Worm (Caenorhabditis elegans): ENCODE measurements around the gene nhr-249.

DNA sequence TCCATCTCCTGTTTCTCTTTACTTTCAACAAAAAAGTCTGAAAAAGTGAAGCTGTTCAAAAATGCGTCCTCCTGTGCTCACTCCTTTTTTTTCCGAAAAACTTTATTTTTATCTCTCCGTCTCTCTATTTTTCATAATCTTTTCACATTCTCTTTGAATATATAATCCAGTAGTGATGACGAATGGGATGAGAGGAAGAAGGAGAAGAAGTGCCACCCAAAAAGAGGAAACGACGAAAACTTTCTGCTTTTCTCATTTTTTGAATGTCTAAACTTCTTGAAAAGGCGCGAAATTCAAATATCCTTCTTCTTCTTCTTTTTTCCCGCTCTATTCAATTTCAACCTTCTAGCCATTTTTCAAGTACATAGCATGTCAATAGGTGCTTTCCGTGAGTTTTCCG lies 17.6 kb downstream of the nhr-249 start:
- no peak for TF ChIP-seq nhr-12 (tag; optimal IDR thresholded peaks at IDR 0.05)
- TF ChIP-seq egl-27 (tag; optimal IDR thresholded peaks at IDR 0.05): no peak
- no peak for TF ChIP-seq snpc-4 (tag; optimal IDR thresholded peaks at IDR 0.05)
- TF ChIP-seq R02D3.7 (tag; optimal IDR thresholded peaks at IDR 0.05): no peak
- TF ChIP-seq ama-1 (optimal IDR thresholded peaks at IDR 0.05): no peak
- TF ChIP-seq mbf-1 (tag; optimal IDR thresholded peaks at IDR 0.05): no peak
- no peak for TF ChIP-seq alr-1 (tag; optimal IDR thresholded peaks at IDR 0.05)
- no peak for TF ChIP-seq fos-1 (tag; optimal IDR thresholded peaks at IDR 0.05)
- TF ChIP-seq ZK546.5 (tag; optimal IDR thresholded peaks at IDR 0.05): no peak
- TF ChIP-seq mab-5 (tag; optimal IDR thresholded peaks at IDR 0.05): no peak

Data from whole organism, L2 larva.